Fruit fly (Drosophila melanogaster) whole organism, embryonic: ENCODE data around the gene CG6055.
A peak's percentile ranks its signal among the peaks of the same experiment; 100 is the strongest.

Experiments used
- Awh ChIP-seq: fragments of 200-800 bp; sonication (Bioruptor generic); IDR thresholded peaks from 2 replicates; pipeline ENCODE4, ENCODE4 v1.3.6; 2022; ENCODE audit warnings: missing biosample characterization, missing genetic modification characterization
- CG10979 ChIP-seq: fragments of 200-800 bp; sonication (Bioruptor generic); optimal IDR thresholded peaks from 2 replicates; lab custom pipeline; 2018; ENCODE audit warnings: missing biosample characterization, mild to moderate bottlenecking, missing genetic modification characterization, moderate library complexity
- CG11695 ChIP-seq: fragments of 200-800 bp; sonication (Bioruptor generic); IDR thresholded peaks from 3 replicates; pipeline ENCODE4 v1.3.6; 2022; ENCODE audit warnings: missing biosample characterization, missing genetic modification characterization
- CG11696 ChIP-seq: fragments of 200-800 bp; sonication (Bioruptor generic); IDR thresholded peaks from 2 replicates; pipeline ENCODE4 v1.3.6; 2022; ENCODE audit warnings: missing biosample characterization, missing genetic modification characterization
- CG14860 ChIP-seq: fragments of 200-800 bp; sonication (Bioruptor generic); IDR thresholded peaks from 3 replicates; pipeline ENCODE4 v1.3.6; 2022; ENCODE audit warnings: missing biosample characterization, missing genetic modification characterization; ENCODE audit not compliant: partially characterized antibody
- CG2199 ChIP-seq: fragments of 200-800 bp; sonication (Bioruptor generic); IDR thresholded peaks from 3 replicates; pipeline ENCODE4 v1.3.6; 2022; ENCODE audit warnings: missing biosample characterization, missing genetic modification characterization
- CG31365 ChIP-seq: fragments of 200-800 bp; sonication (Bioruptor generic); optimal IDR thresholded peaks from 2 replicates; lab custom pipeline; 2018; ENCODE audit warnings: missing biosample characterization, mild to moderate bottlenecking, missing genetic modification characterization
- CG3995 ChIP-seq: fragments of 200-800 bp; sonication (Bioruptor generic); optimal IDR thresholded peaks from 3 replicates; lab custom pipeline; 2016; ENCODE audit warnings: missing biosample characterization, missing genetic modification characterization
- CG6654 ChIP-seq: fragments of 200-800 bp; sonication (Bioruptor generic); optimal IDR thresholded peaks from 2 replicates; lab custom pipeline; 2017; ENCODE audit warnings: missing biosample characterization, mild to moderate bottlenecking, missing genetic modification characterization
- CG8765 ChIP-seq: fragments of 200-800 bp; sonication (Bioruptor generic); IDR thresholded peaks from 2 replicates; pipeline ENCODE4 v1.3.6; 2022; ENCODE audit warnings: missing biosample characterization, missing genetic modification characterization
- CG9727 ChIP-seq: fragments of 200-800 bp; sonication (Bioruptor generic); optimal IDR thresholded peaks from 3 replicates; lab custom pipeline; 2017; ENCODE audit warnings: missing biosample characterization, mild to moderate bottlenecking, missing genetic modification characterization
- CG9932 ChIP-seq: fragments of 200-800 bp; sonication (Bioruptor generic); IDR thresholded peaks from 2 replicates; pipeline ENCODE4 v1.3.6; 2022; ENCODE audit warnings: missing biosample characterization, missing genetic modification characterization
- Dfd ChIP-seq, 2 experiments: fragments of >200 bp; optimal IDR thresholded peaks; 2 replicates each; lab custom pipeline; 2017; ENCODE audit warnings: missing biosample characterization in 2 of 2, missing genetic modification characterization in 2 of 2
- Drgx ChIP-seq: fragments of 200-800 bp; sonication (Bioruptor generic); IDR thresholded peaks from 2 replicates; pipeline ENCODE4 v1.3.6; 2022; ENCODE audit warnings: missing biosample characterization, missing genetic modification characterization
- Ets65A ChIP-seq: fragments of 200-800 bp; sonication (Bioruptor generic); peaks from one replicate; lab custom pipeline; 2016; ENCODE audit warnings: missing biosample characterization, missing genetic modification characterization
- Hr51 ChIP-seq, 2 experiments: fragments of 200-800 bp; sonication (Bioruptor generic); optimal IDR thresholded peaks; 2 replicates in 1 of 2; 3 replicates in 1 of 2; lab custom pipeline; 2016 to 2018; ENCODE audit warnings: missing biosample characterization in 2 of 2, missing genetic modification characterization in 2 of 2, mild to moderate bottlenecking in 1 of 2, moderate library complexity in 1 of 2
- Sox102F ChIP-seq: fragments of 200-800 bp; sonication (Bioruptor generic); optimal IDR thresholded peaks from 2 replicates; lab custom pipeline; 2018; ENCODE audit warnings: missing biosample characterization, mild to moderate bottlenecking, missing genetic modification characterization, moderate library complexity
- Ssrp ChIP-seq: fragments of 200-800 bp; sonication (Bioruptor generic); optimal IDR thresholded peaks from 2 replicates; lab custom pipeline; 2018; ENCODE audit warnings: missing biosample characterization, mild to moderate bottlenecking, missing genetic modification characterization, moderate library complexity
- Usf ChIP-seq: fragments of 200-800 bp; sonication (Bioruptor generic); optimal IDR thresholded peaks from 2 replicates; lab custom pipeline; 2017; ENCODE audit warnings: missing genotype, missing biosample characterization, missing genetic modification characterization
- bowl ChIP-seq: fragments of 200-800 bp; sonication (Bioruptor generic); IDR thresholded peaks from 2 replicates; pipeline ENCODE4 v1.3.6; 2022; ENCODE audit warnings: missing biosample characterization, missing genetic modification characterization
- cad ChIP-seq: fragments of >200 bp; optimal IDR thresholded peaks from 2 replicates; lab custom pipeline; 2017; ENCODE audit warnings: missing biosample characterization, missing genetic modification characterization
- cas ChIP-seq: fragments of 200-800 bp; sonication (Bioruptor generic); IDR thresholded peaks from 2 replicates; pipeline ENCODE4 v1.3.6; 2022; ENCODE audit warnings: missing biosample characterization, missing genetic modification characterization
- dmrt99B ChIP-seq: fragments of 200-800 bp; sonication (Bioruptor generic); optimal IDR thresholded peaks from 2 replicates; lab custom pipeline; 2018; ENCODE audit warnings: missing biosample characterization, mild to moderate bottlenecking, missing genetic modification characterization, moderate library complexity
- dysf ChIP-seq: fragments of 200-800 bp; sonication (Bioruptor generic); IDR thresholded peaks from 3 replicates; pipeline ENCODE4 v1.3.6; 2022; ENCODE audit warnings: missing biosample characterization, missing genetic modification characterization
- eve ChIP-seq, 2 experiments: fragments of >200 bp; optimal IDR thresholded peaks; 2 replicates each; lab custom pipeline; 2017; ENCODE audit warnings: missing biosample characterization in 2 of 2, missing genetic modification characterization in 2 of 2
- hth ChIP-seq: fragments of >200 bp; optimal IDR thresholded peaks from 2 replicates; lab custom pipeline; 2017; ENCODE audit warnings: inconsistent platforms
- lab ChIP-seq: fragments of 200-800 bp; sonication (Bioruptor generic); optimal IDR thresholded peaks from 3 replicates; lab custom pipeline; 2017; ENCODE audit warnings: missing biosample characterization, missing genetic modification characterization, mild to moderate bottlenecking, moderate library complexity, missing genetic modification reagents
- nom ChIP-seq: fragments of 200-800 bp; sonication (Bioruptor generic); optimal IDR thresholded peaks from 2 replicates; lab custom pipeline; 2017; ENCODE audit warnings: missing biosample characterization, missing genetic modification characterization, mild to moderate bottlenecking, moderate library complexity, missing genetic modification reagents
- phol ChIP-seq: fragments of 200-800 bp; sonication (Bioruptor generic); optimal IDR thresholded peaks from 3 replicates; lab custom pipeline; 2018; ENCODE audit warnings: missing biosample characterization, mild to moderate bottlenecking, missing genetic modification characterization, moderate library complexity
- pros ChIP-seq: fragments of 200-800 bp; sonication (Bioruptor generic); optimal IDR thresholded peaks from 3 replicates; lab custom pipeline; 2019; ENCODE audit warnings: missing biosample characterization, mild to moderate bottlenecking, missing genetic modification characterization, moderate library complexity
- so ChIP-seq: fragments of 200-800 bp; sonication (Bioruptor generic); IDR thresholded peaks from 3 replicates; pipeline ENCODE4 v1.3.6; 2022; ENCODE audit warnings: missing biosample characterization, missing genetic modification characterization
- tio ChIP-seq: fragments of 200-800 bp; sonication (Bioruptor generic); optimal IDR thresholded peaks from 2 replicates; lab custom pipeline; 2017; ENCODE audit warnings: missing biosample characterization, missing genetic modification characterization, inconsistent platforms
- vvl ChIP-seq: fragments of 200-800 bp; sonication (Bioruptor generic); IDR thresholded peaks from 2 replicates; pipeline ENCODE4 v1.3.6; 2022; ENCODE audit warnings: missing biosample characterization, missing genetic modification characterization

The CG6055 gene

DNA sequence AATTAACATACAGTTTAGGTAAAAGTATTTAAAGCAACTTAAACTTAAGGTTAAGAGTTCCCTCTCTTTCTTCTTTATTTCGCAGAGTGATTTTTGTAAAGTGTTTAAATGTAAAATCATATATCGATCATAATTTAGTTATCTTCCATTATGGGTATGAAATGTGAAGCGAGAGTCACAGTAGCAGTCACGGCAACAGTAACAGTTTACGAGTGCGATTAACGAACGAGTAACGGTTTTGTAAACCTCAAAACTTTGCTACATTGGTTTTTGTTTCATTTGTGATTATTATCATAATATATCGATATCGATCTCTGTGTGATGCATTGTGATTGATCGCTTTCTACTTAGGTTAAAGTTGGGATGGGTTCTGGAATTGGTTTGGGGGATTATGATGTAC lies 31.9 kb downstream of the CG6055 start:
- no peak for TF ChIP-seq Usf (GFP tag; lab: Kevin White, UChicago)
- TF ChIP-seq so (GFP tag; lab: Robert Waterston, UW) = no peak
- TF ChIP-seq cas = no peak
- peak in 1 of 2 experiments; percentile 20 for TF ChIP-seq eve (GFP tag; optimal IDR thresholded peaks at IDR 0.05; lab: Kevin White, UChicago)
- TF ChIP-seq CG3995 (GFP tag; lab: Kevin White, UChicago) = peak; percentile 91
- TF ChIP-seq Ssrp = no peak

DNA sequence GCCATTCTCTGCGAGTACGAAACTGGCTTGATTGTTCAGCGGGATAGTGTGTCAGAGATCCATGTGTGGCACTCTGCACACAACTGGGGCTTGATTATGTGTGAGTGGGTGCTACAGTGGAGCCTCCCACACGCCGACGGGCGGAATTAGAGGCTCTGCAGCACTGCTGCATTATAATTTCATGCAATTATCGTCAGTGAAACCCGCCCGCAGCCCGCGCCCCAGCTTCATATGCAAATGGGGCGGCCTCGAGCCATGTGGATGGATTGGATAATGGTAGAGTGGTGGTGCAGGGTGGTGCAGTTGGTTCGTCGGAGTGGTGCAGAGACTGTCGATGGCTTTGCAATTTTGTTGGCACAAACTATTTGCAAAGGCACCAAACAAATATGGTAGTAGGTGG lies 35.4 kb downstream of the CG6055 start:
- TF ChIP-seq vvl (GFP tag; lab: Robert Waterston, UW) (peak; percentile 49), CG9727 (GFP tag; lab: Kevin White, UChicago) (no peak), Drgx (GFP tag; lab: Robert Waterston, UW) (0 out of 2 replicates have a peak, but pooled peaks have one; percentile 20), Ets65A (GFP tag; lab: Kevin White, UChicago) (peak; percentile 21), Hr51 (GFP tag; optimal IDR thresholded peaks at IDR 0.05; lab: Kevin White, UChicago) (no peak), CG9932 (0 out of 2 replicates have a peak, but pooled peaks have one; percentile 17), hth (lab: Kevin White, UChicago) (no peak), CG14860 (no peak)

DNA sequence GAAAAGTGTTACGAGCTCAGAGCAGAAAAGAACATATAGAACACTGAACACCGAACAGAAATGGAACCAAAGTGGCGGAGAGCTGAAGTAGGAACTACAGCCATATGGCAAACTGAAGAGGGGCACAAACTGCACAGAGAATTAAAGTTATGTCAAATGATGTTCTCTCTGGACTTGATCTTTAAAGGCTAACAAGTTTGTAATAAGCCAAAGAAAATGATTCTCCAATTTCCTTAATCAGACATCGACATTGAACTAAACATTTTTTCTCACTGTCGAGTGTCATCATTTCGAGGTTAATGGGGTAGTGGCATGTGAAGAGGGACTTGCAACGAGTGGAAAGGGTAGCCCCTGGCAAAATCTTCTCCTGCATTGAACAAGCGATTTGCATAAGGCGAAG lies 37.4 kb downstream of the CG6055 start:
- TF ChIP-seq nom (GFP tag; lab: Kevin White, UChicago) (peak; percentile 9), dysf (peak; percentile 25; the same call in 1 of the 3 replicates), lab (GFP tag; lab: Kevin White, UChicago) (no peak), CG11695 (GFP tag; lab: Robert Waterston, UW) (0 out of 3 replicates have a peak, but pooled peaks have one; percentile 6), Drgx (GFP tag; lab: Robert Waterston, UW) (peak; percentile 44), Sox102F (no peak), CG8765 (GFP tag; lab: Robert Waterston, UW) (no peak), Awh (GFP tag; lab: Robert Waterston, UW) (0 out of 2 replicates have a peak, but pooled peaks have one; percentile 14)

DNA sequence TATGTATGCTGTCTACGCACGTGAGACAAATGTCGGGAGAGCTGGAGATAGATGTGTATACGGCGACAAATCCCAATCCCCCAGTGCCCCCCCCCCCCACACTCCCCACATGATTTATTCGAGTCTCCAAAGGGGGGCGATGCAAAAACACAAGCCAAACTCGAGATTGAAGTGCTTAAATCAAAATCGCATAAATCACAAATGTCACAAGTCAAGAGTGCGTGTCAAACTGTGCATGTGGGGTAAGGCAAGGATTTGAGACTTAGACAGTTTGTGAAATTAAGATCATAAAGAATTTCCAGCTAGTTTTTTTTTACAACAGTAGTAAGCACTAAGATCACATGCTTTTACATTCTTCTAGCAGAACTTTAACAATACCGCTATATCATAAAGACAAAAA lies 38.2 kb downstream of the CG6055 start:
- no peak for TF ChIP-seq bowl (GFP tag; lab: Robert Waterston, UW)
- peak; percentile 65 for TF ChIP-seq cad (GFP tag; lab: Kevin White, UChicago)
- TF ChIP-seq CG6654 (GFP tag; lab: Kevin White, UChicago) = peak; percentile 85

DNA sequence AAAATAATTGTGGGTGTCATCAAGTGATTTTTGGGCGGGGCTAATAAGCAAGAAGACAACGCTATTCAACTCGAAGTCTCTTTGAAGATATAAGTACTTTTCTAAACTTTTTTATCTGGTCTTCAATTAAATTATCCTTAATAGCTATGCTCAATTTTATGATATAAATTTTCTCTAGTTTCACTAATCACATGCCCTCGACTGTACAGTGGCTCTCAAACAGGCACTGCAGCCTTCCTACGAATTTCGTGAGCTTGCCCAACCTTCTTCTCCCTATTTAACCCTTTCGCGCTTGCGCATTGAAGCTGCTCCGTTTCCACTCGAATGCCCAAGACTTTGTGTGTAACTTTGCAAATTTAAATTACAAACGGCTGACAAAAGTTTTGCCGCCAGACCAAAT lies 39.6 kb downstream of the CG6055 start:
- TF ChIP-seq CG10979 (tag; lab: Kevin White, UChicago) (peak; percentile 2), phol (tag; lab: Kevin White, UChicago) (peak; percentile 3), CG14860 (no peak), tio (no peak), Dfd (GFP tag; optimal IDR thresholded peaks at IDR 0.05; lab: Kevin White, UChicago) (no peak), Ets65A (GFP tag; lab: Kevin White, UChicago) (peak; percentile 8), pros (GFP tag; lab: Kevin White, UChicago) (peak; percentile 6), CG2199 (0 out of 3 replicates have a peak, but pooled peaks have one; percentile 65), dmrt99B (peak; percentile 22), CG6654 (GFP tag; lab: Kevin White, UChicago) (peak; percentile 65), CG11696 (peak; percentile 77), CG31365 (tag; lab: Kevin White, UChicago) (no peak)
- TF ChIP-seq, all 482 proteins: peak for 8
